Worm (Caenorhabditis elegans) whole organism, late embryonic: ENCODE data around the gene catp-2.

Experiments used
- ama-1 ChIP-seq: fragments of 150-350 bp; optimal IDR thresholded peaks from 2 replicates; lab custom pipeline; 2014
- nhr-11 ChIP-seq: fragments of 150-350 bp; optimal IDR thresholded peaks from 2 replicates; lab custom pipeline; 2014; ENCODE audit warnings: missing biosample characterization, missing genetic modification characterization
- pqm-1 ChIP-seq: sonication (generic microtip); optimal IDR thresholded peaks from 2 replicates; lab custom pipeline; 2016; ENCODE audit warnings: missing genetic modification characterization, missing compliant biosample characterization

ce11 chrV:4924618-4925017 is 9.9 kb upstream of the catp-2 start, which contains the start of gene srh-20:
- TF ChIP-seq ama-1 (lab: Kevin White, UChicago): no peak
- no peak for TF ChIP-seq pqm-1 (tag; lab: Kevin White, UChicago)
- no peak for TF ChIP-seq nhr-11 (tag; lab: Kevin White, UChicago)
